Worm (Caenorhabditis elegans) whole organism, mixed stage, embryonic: Measurements from ENCODE around the gene pqn-31.

ENCODE experiments used
- ceh-39 ChIP-seq: fragments of 150-350 bp; optimal IDR thresholded peaks from 2 replicates; lab custom pipeline; 2014; ENCODE audit warnings: missing biosample characterization, missing genetic modification characterization
- sem-2 ChIP-seq: fragments of 200-800 bp; sonication (Bioruptor generic); optimal IDR thresholded peaks from 2 replicates; lab custom pipeline; 2018; ENCODE audit warnings: mild to moderate bottlenecking, missing genetic modification characterization, missing compliant biosample characterization
- unc-39 ChIP-seq: fragments of 150-350 bp; optimal IDR thresholded peaks from 2 replicates; lab custom pipeline; 2014; ENCODE audit warnings: missing biosample characterization, missing genetic modification characterization
- zip-8 ChIP-seq: fragments of 150-350 bp; optimal IDR thresholded peaks from 2 replicates; lab custom pipeline; 2014; ENCODE audit warnings: missing biosample characterization, missing genetic modification characterization

DNA sequence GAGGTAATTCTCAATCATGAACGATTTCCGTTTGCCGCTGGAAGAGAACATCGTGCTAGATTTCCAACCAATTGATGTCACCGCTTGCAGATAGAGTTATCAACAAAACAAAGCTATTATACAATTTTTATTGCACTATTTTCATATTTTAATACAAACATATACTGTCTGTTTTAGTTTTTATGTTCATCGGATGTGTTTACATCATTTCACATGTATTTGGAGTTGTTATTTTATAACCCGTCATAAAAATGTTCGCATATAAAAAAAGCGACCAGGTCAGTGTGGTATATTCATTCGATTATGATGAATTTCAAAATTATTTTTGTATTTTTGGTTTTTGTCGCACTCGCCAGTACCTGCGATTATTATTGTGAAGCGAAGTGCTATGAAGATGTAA, 13.8 kb downstream of the pqn-31 start, which contains the start of gene F21C10.11:
- TF ChIP-seq ceh-39 (tag; lab: Kevin White, UChicago) = no peak
- TF ChIP-seq zip-8 (tag; lab: Kevin White, UChicago) = no peak
- no peak for TF ChIP-seq sem-2 (GFP tag; lab: Kevin White, UChicago)
- no peak for TF ChIP-seq unc-39
